Fruit fly (Drosophila melanogaster) whole organism, prepupa: ENCODE results near the gene Tsp29Fa.
A peak's percentile ranks its signal among the peaks of the same experiment; 100 is the strongest.

Experiments
- Blimp-1 ChIP-seq: fragments of 200-800 bp; sonication (Bioruptor generic); optimal IDR thresholded peaks from 3 replicates; lab custom pipeline; 2017; ENCODE audit warnings: missing biosample characterization, missing genetic modification characterization, mild to moderate bottlenecking, moderate library complexity, missing genetic modification reagents
- CG10631 ChIP-seq: fragments of 200-800 bp; sonication (Bioruptor generic); optimal IDR thresholded peaks from 2 replicates; lab custom pipeline; 2016; ENCODE audit warnings: missing biosample characterization, missing genetic modification characterization
- CG10669 ChIP-seq: fragments of 200-800 bp; sonication (Bioruptor generic); optimal IDR thresholded peaks from 3 replicates; lab custom pipeline; 2018; ENCODE audit warnings: missing biosample characterization, mild to moderate bottlenecking, missing genetic modification characterization, moderate library complexity
- CG11294 ChIP-seq: fragments of 200-800 bp; sonication (Bioruptor generic); IDR thresholded peaks from 2 replicates; pipeline ENCODE4 v1.3.6; 2022; ENCODE audit warnings: missing biosample characterization, missing genetic modification characterization
- CG11762 ChIP-seq: fragments of 200-800 bp; sonication (Bioruptor generic); optimal IDR thresholded peaks from 3 replicates; lab custom pipeline; 2016; ENCODE audit warnings: missing biosample characterization, missing genetic modification characterization; ENCODE audit not compliant: insufficient read depth
- CG11902 ChIP-seq: fragments of 200-800 bp; sonication (Bioruptor generic); optimal IDR thresholded peaks from 3 replicates; lab custom pipeline; 2016; ENCODE audit warnings: missing biosample characterization, missing genetic modification characterization
- CG15336 ChIP-seq: fragments of 200-800 bp; sonication (Bioruptor generic); IDR thresholded peaks from 2 replicates; pipeline ENCODE4 v1.3.6; 2022; ENCODE audit warnings: missing biosample characterization, missing genetic modification characterization
- CG16779 ChIP-seq: fragments of 200-800 bp; sonication (Bioruptor generic); optimal IDR thresholded peaks from 3 replicates; lab custom pipeline; 2017; ENCODE audit warnings: missing biosample characterization, mild to moderate bottlenecking, missing genetic modification characterization
- CG31627 ChIP-seq: fragments of 200-800 bp; sonication (Bioruptor generic); optimal IDR thresholded peaks from 3 replicates; lab custom pipeline; 2016; ENCODE audit warnings: missing biosample characterization, missing genetic modification characterization
- CG34406 ChIP-seq: fragments of 200-800 bp; sonication (Bioruptor generic); optimal IDR thresholded peaks from 3 replicates; lab custom pipeline; 2016; ENCODE audit warnings: missing biosample characterization, missing genetic modification characterization
- CG3919 ChIP-seq: fragments of 200-800 bp; sonication (Bioruptor generic); optimal IDR thresholded peaks from 3 replicates; lab custom pipeline; 2016; ENCODE audit warnings: missing biosample characterization, missing genetic modification characterization
- CG4318 ChIP-seq: fragments of 200-800 bp; sonication (Bioruptor generic); optimal IDR thresholded peaks from 3 replicates; lab custom pipeline; 2017; ENCODE audit warnings: missing biosample characterization, mild to moderate bottlenecking, missing genetic modification characterization
- CG6163 ChIP-seq: fragments of 200-800 bp; sonication (Bioruptor generic); IDR thresholded peaks from 3 replicates; pipeline ENCODE4 v1.3.6; 2022; ENCODE audit warnings: missing biosample characterization, missing genetic modification characterization
- CG6276 ChIP-seq: fragments of 200-800 bp; sonication (Bioruptor generic); optimal IDR thresholded peaks from 2 replicates; lab custom pipeline; 2017; ENCODE audit warnings: missing biosample characterization, mild to moderate bottlenecking, missing genetic modification characterization
- CG6792 ChIP-seq: fragments of 200-800 bp; sonication (Bioruptor generic); optimal IDR thresholded peaks from 3 replicates; lab custom pipeline; 2016; ENCODE audit warnings: missing biosample characterization, missing genetic modification characterization
- CG6808 ChIP-seq: fragments of 200-800 bp; sonication (Bioruptor generic); optimal IDR thresholded peaks from 3 replicates; lab custom pipeline; 2017; ENCODE audit warnings: missing biosample characterization, missing genetic modification characterization, mild to moderate bottlenecking, moderate library complexity, missing genetic modification reagents
- CG6854 ChIP-seq: fragments of 200-800 bp; sonication (Bioruptor generic); optimal IDR thresholded peaks from 2 replicates; lab custom pipeline; 2017; ENCODE audit warnings: missing biosample characterization, mild to moderate bottlenecking, missing genetic modification characterization
- CG7368 ChIP-seq: fragments of 200-800 bp; sonication (Bioruptor generic); optimal IDR thresholded peaks from 3 replicates; lab custom pipeline; 2016; ENCODE audit warnings: missing biosample characterization, missing genetic modification characterization
- CG8319 ChIP-seq: fragments of 200-800 bp; sonication (Bioruptor generic); optimal IDR thresholded peaks from 3 replicates; lab custom pipeline; 2016; ENCODE audit warnings: missing biosample characterization, missing genetic modification characterization
- CG8632 ChIP-seq: fragments of 200-800 bp; sonication (Bioruptor generic); optimal IDR thresholded peaks from 3 replicates; lab custom pipeline; 2016; ENCODE audit warnings: missing biosample characterization, missing genetic modification characterization
- CG9139 ChIP-seq: fragments of 200-800 bp; sonication (Bioruptor generic); optimal IDR thresholded peaks from 3 replicates; lab custom pipeline; 2017; ENCODE audit warnings: missing biosample characterization, mild to moderate bottlenecking, missing genetic modification characterization
- Eip75B ChIP-seq: fragments of 200-800 bp; sonication (Bioruptor generic); optimal IDR thresholded peaks from 3 replicates; lab custom pipeline; 2016; ENCODE audit warnings: missing biosample characterization, missing genetic modification characterization
- Eip78C ChIP-seq: fragments of 200-800 bp; sonication (Bioruptor generic); peaks from one replicate; lab custom pipeline; 2016; ENCODE audit warnings: missing biosample characterization, missing genetic modification characterization
- Eip93F ChIP-seq: fragments of 200-800 bp; sonication (Bioruptor generic); optimal IDR thresholded peaks from 2 replicates; lab custom pipeline; 2016; ENCODE audit warnings: missing biosample characterization, mild to moderate bottlenecking, missing genetic modification characterization
- Ets21C ChIP-seq: fragments of 200-800 bp; sonication (Bioruptor generic); optimal IDR thresholded peaks from 3 replicates; lab custom pipeline; 2016; ENCODE audit warnings: missing biosample characterization, missing genetic modification characterization
- Ets96B ChIP-seq: fragments of 200-800 bp; optimal IDR thresholded peaks from 2 replicates; lab custom pipeline; 2019; ENCODE audit warnings: missing biosample characterization, mild to moderate bottlenecking, missing genetic modification characterization, moderate library complexity
- Gug ChIP-seq: fragments of 200-800 bp; sonication (Bioruptor generic); IDR thresholded peaks from 2 replicates; pipeline ENCODE4 v1.3.6; 2022; ENCODE audit warnings: missing biosample characterization, missing genetic modification characterization
- Hr38 ChIP-seq: sonication (Bioruptor generic); optimal IDR thresholded peaks from 2 replicates; lab custom pipeline; 2016; ENCODE audit warnings: missing biosample characterization, missing genetic modification characterization
- Hr39 ChIP-seq: fragments of 200-800 bp; sonication (Bioruptor generic); optimal IDR thresholded peaks from 2 replicates; lab custom pipeline; 2016; ENCODE audit warnings: missing biosample characterization, missing genetic modification characterization
- Lpt ChIP-seq: fragments of 200-800 bp; sonication (Bioruptor generic); optimal IDR thresholded peaks from 3 replicates; lab custom pipeline; 2016; ENCODE audit warnings: missing biosample characterization, missing genetic modification characterization
- Met ChIP-seq: fragments of 200-800 bp; sonication (Bioruptor generic); optimal IDR thresholded peaks from 3 replicates; lab custom pipeline; 2016; ENCODE audit warnings: missing biosample characterization, missing genetic modification characterization
- OdsH ChIP-seq: fragments of 200-800 bp; sonication (Bioruptor generic); optimal IDR thresholded peaks from 3 replicates; lab custom pipeline; 2016; ENCODE audit warnings: missing biosample characterization, missing genetic modification characterization
- Smox ChIP-seq: fragments of 200-800 bp; sonication (Bioruptor generic); optimal IDR thresholded peaks from 3 replicates; lab custom pipeline; 2016; ENCODE audit warnings: missing biosample characterization, missing genetic modification characterization
- Sox102F ChIP-seq: fragments of 200-800 bp; sonication (Bioruptor generic); optimal IDR thresholded peaks from 2 replicates; lab custom pipeline; 2016; ENCODE audit warnings: missing biosample characterization, mild to moderate bottlenecking, missing genetic modification characterization
- Sox14 ChIP-seq: fragments of 200-800 bp; sonication (Bioruptor generic); optimal IDR thresholded peaks from 3 replicates; lab custom pipeline; 2016; ENCODE audit warnings: missing biosample characterization, missing genetic modification characterization
- Sox15 ChIP-seq: fragments of 200-800 bp; sonication (Bioruptor generic); optimal IDR thresholded peaks from 3 replicates; lab custom pipeline; 2016; ENCODE audit warnings: missing biosample characterization, missing genetic modification characterization
- achi ChIP-seq: fragments of 200-800 bp; sonication (Bioruptor generic); optimal IDR thresholded peaks from 3 replicates; lab custom pipeline; 2016; ENCODE audit warnings: missing biosample characterization, missing genetic modification characterization
- cyc ChIP-seq: fragments of 200-800 bp; sonication (Bioruptor generic); optimal IDR thresholded peaks from 3 replicates; lab custom pipeline; 2016; ENCODE audit warnings: missing biosample characterization, missing genetic modification characterization
- dac ChIP-seq: fragments of 200-800 bp; sonication (Bioruptor generic); optimal IDR thresholded peaks from 2 replicates; lab custom pipeline; 2017; ENCODE audit warnings: missing biosample characterization, mild to moderate bottlenecking, missing genetic modification characterization
- dsx ChIP-seq: fragments of 200-800 bp; optimal IDR thresholded peaks from 3 replicates; lab custom pipeline; 2019; ENCODE audit warnings: missing biosample characterization, mild to moderate bottlenecking, missing genetic modification characterization, moderate library complexity; ENCODE audit not compliant: poor library complexity, severe bottlenecking
- eg ChIP-seq: fragments of 200-800 bp; sonication (Bioruptor generic); IDR thresholded peaks from 3 replicates; pipeline ENCODE4 v1.3.6; 2022; ENCODE audit warnings: missing biosample characterization, missing genetic modification characterization
- esn ChIP-seq: fragments of 200-800 bp; sonication (Bioruptor generic); optimal IDR thresholded peaks from 2 replicates; lab custom pipeline; 2016; ENCODE audit warnings: missing biosample characterization, mild to moderate bottlenecking, missing genetic modification characterization, moderate library complexity
- fd59A ChIP-seq: fragments of 200-800 bp; sonication (Bioruptor generic); optimal IDR thresholded peaks from 2 replicates; lab custom pipeline; 2017; ENCODE audit warnings: missing biosample characterization, mild to moderate bottlenecking, missing genetic modification characterization, missing genetic modification reagents
- fd85E ChIP-seq: fragments of 200-800 bp; sonication (Bioruptor generic); optimal IDR thresholded peaks from 3 replicates; lab custom pipeline; 2016; ENCODE audit warnings: missing biosample characterization, missing genetic modification characterization
- fkh ChIP-seq: fragments of 200-800 bp; sonication (Bioruptor generic); optimal IDR thresholded peaks from 3 replicates; lab custom pipeline; 2017; ENCODE audit warnings: missing biosample characterization, mild to moderate bottlenecking, missing genetic modification characterization, moderate library complexity
- lz ChIP-seq: fragments of 200-800 bp; sonication (Bioruptor generic); optimal IDR thresholded peaks from 3 replicates; lab custom pipeline; 2016; ENCODE audit warnings: missing biosample characterization, missing genetic modification characterization
- net ChIP-seq: fragments of 200-800 bp; sonication (Bioruptor generic); optimal IDR thresholded peaks from 3 replicates; lab custom pipeline; 2016; ENCODE audit warnings: missing biosample characterization, missing genetic modification characterization
- pdm3 ChIP-seq: fragments of 200-800 bp; sonication (Bioruptor generic); optimal IDR thresholded peaks from 3 replicates; lab custom pipeline; 2016; ENCODE audit warnings: missing biosample characterization, missing genetic modification characterization
- salr ChIP-seq, 2 experiments: fragments of 200-800 bp; sonication (Bioruptor generic); optimal IDR thresholded peaks; 3 replicates each; lab custom pipeline; 2016 to 2018; ENCODE audit warnings: missing biosample characterization in 2 of 2, missing genetic modification characterization in 2 of 2, mild to moderate bottlenecking in 1 of 2
- spab ChIP-seq: fragments of 200-800 bp; sonication (Bioruptor generic); optimal IDR thresholded peaks from 2 replicates; lab custom pipeline; 2017; ENCODE audit warnings: missing biosample characterization, mild to moderate bottlenecking, missing genetic modification characterization, missing genetic modification reagents
- ss ChIP-seq, 2 experiments: fragments of 200-800 bp; sonication (Bioruptor generic); optimal IDR thresholded peaks; 2 replicates in 1 of 2; 3 replicates in 1 of 2; lab custom pipeline; 2017 to 2018; ENCODE audit warnings: mild to moderate bottlenecking in 2 of 2, missing biosample characterization in 2 of 2, missing genetic modification characterization in 2 of 2, moderate library complexity in 1 of 2
- topi ChIP-seq: fragments of 200-800 bp; sonication (Bioruptor generic); optimal IDR thresholded peaks from 3 replicates; lab custom pipeline; 2016; ENCODE audit warnings: missing biosample characterization, missing genetic modification characterization

Gene Tsp29Fa

dm6 chr2L:8958046-8958497 lies 24.3 kb downstream of the Tsp29Fa start:
- peak; percentile 93 for TF ChIP-seq CG6276 (GFP tag; lab: Kevin White, UChicago)
- TF ChIP-seq Smox (GFP tag; lab: Kevin White, UChicago), result peak; percentile 82
- peak; percentile 96 for TF ChIP-seq Sox14
- TF ChIP-seq Met (GFP tag; lab: Kevin White, UChicago), result peak; percentile 91
- peak; percentile 95 for TF ChIP-seq CG10631 (GFP tag; lab: Kevin White, UChicago)
- peak; percentile 95 for TF ChIP-seq Ets96B (tag; lab: Kevin White, UChicago)
- no peak for TF ChIP-seq Blimp-1 (GFP tag; lab: Kevin White, UChicago)
- peak; percentile 66 for TF ChIP-seq CG31627 (GFP tag; lab: Kevin White, UChicago)
- TF ChIP-seq CG6792 (GFP tag; lab: Kevin White, UChicago), result peak; percentile 80
- peak; percentile 91 for TF ChIP-seq pdm3 (GFP tag; lab: Kevin White, UChicago)
- no peak for TF ChIP-seq Eip93F (GFP tag; lab: Kevin White, UChicago)
- TF ChIP-seq CG6808, result peak; percentile 60
- peak; percentile 69 for TF ChIP-seq CG4318 (GFP tag; lab: Kevin White, UChicago)
- TF ChIP-seq cyc (GFP tag; lab: Kevin White, UChicago), result peak; percentile 60
- peak; percentile 59 for TF ChIP-seq fd59A (GFP tag; lab: Kevin White, UChicago)
- peak in 1 of 2 experiments; percentile 33 for TF ChIP-seq ss (GFP tag; optimal IDR thresholded peaks at IDR 0.05; lab: Kevin White, UChicago)
- TF ChIP-seq CG3919 (GFP tag; lab: Kevin White, UChicago), result peak; percentile 83
- TF ChIP-seq fkh (GFP tag; lab: Kevin White, UChicago), result peak; percentile 40
- peak; percentile 89 for TF ChIP-seq OdsH
- TF ChIP-seq Hr39 (GFP tag; lab: Kevin White, UChicago), result peak; percentile 78
- peak; percentile 87 for TF ChIP-seq dac (GFP tag; lab: Kevin White, UChicago)
- peak; percentile 98 for TF ChIP-seq eg (GFP tag; lab: Robert Waterston, UW)
- peak; percentile 43 for TF ChIP-seq Ets21C (GFP tag; lab: Kevin White, UChicago)
- TF ChIP-seq CG34406 (GFP tag; lab: Kevin White, UChicago), result peak; percentile 78
- peak; percentile 95 for TF ChIP-seq Eip75B (GFP tag; lab: Kevin White, UChicago)
- peak; percentile 54 for TF ChIP-seq CG11762 (GFP tag; lab: Kevin White, UChicago)
- TF ChIP-seq CG6163 (GFP tag; lab: Robert Waterston, UW), result peak; percentile 98
- peak; percentile 57 for TF ChIP-seq CG8319 (GFP tag; lab: Kevin White, UChicago)
- TF ChIP-seq CG10669 (GFP tag; lab: Kevin White, UChicago), result peak; percentile 78
- TF ChIP-seq CG7368 (GFP tag; lab: Kevin White, UChicago), result peak; percentile 81
- TF ChIP-seq CG8632, result peak; percentile 75
- peak; percentile 33 for TF ChIP-seq CG11902
- TF ChIP-seq Lpt, result peak; percentile 75
- no peak for TF ChIP-seq Hr38
- peak; percentile 96 for TF ChIP-seq Gug (GFP tag; lab: Robert Waterston, UW)
- TF ChIP-seq Eip78C (GFP tag; lab: Kevin White, UChicago), result peak; percentile 96
- TF ChIP-seq net (GFP tag; lab: Kevin White, UChicago), result peak; percentile 95
- TF ChIP-seq CG9139, result peak; percentile 54
- TF ChIP-seq CG15336, result peak; percentile 99
- TF ChIP-seq fd85E (GFP tag; lab: Kevin White, UChicago), result no peak
- peak; percentile 89 for TF ChIP-seq achi
- peak; percentile 61 for TF ChIP-seq spab
- no peak for TF ChIP-seq dsx (GFP tag; lab: Kevin White, UChicago)
- TF ChIP-seq CG16779 (tag; lab: Kevin White, UChicago), result peak; percentile 87
- TF ChIP-seq salr (GFP tag; optimal IDR thresholded peaks at IDR 0.05; lab: Kevin White, UChicago), result peak; percentile 68 to 91
- TF ChIP-seq Sox102F (GFP tag; lab: Kevin White, UChicago), result peak; percentile 86
- TF ChIP-seq Sox15, result peak; percentile 61
- TF ChIP-seq CG11294, result peak; percentile 94
- no peak for TF ChIP-seq esn (GFP tag; lab: Kevin White, UChicago)
- no peak for TF ChIP-seq CG6854 (GFP tag; lab: Kevin White, UChicago)
- TF ChIP-seq lz (GFP tag; lab: Kevin White, UChicago), result peak; percentile 91
- TF ChIP-seq topi (GFP tag; lab: Kevin White, UChicago), result peak; percentile 74
